Worm (Caenorhabditis elegans) whole organism, L1 larva: Measurements from ENCODE around the gene srx-114.
A peak's percentile ranks its signal among the peaks of the same experiment; 100 is the strongest.

ENCODE experiments used
- C04F5.9 ChIP-seq: sonication (generic microtip); optimal IDR thresholded peaks from 2 replicates; lab custom pipeline; 2016; ENCODE audit warnings: missing genetic modification characterization, missing compliant biosample characterization
- C34B4.2 ChIP-seq: sonication (generic microtip); optimal IDR thresholded peaks from 2 replicates; lab custom pipeline; 2017; ENCODE audit warnings: mild to moderate bottlenecking, missing genetic modification characterization, missing compliant biosample characterization
- blmp-1 ChIP-seq: fragments of 150-350 bp; optimal IDR thresholded peaks from 2 replicates; lab custom pipeline; 2014; ENCODE audit warnings: missing biosample characterization, missing genetic modification characterization
- ceh-63 ChIP-seq: fragments of 200-800 bp; sonication (Bioruptor generic); optimal IDR thresholded peaks from 2 replicates; lab custom pipeline; 2018; ENCODE audit warnings: mild to moderate bottlenecking, missing genetic modification characterization, missing compliant biosample characterization
- ceh-8 ChIP-seq: fragments of 200-800 bp; sonication (Bioruptor generic); optimal IDR thresholded peaks from 2 replicates; lab custom pipeline; 2018; ENCODE audit warnings: mild to moderate bottlenecking, missing genetic modification characterization, moderate library complexity, missing compliant biosample characterization
- ceh-82 ChIP-seq, 3 experiments: fragments of 150-350 bp in 1 of 3; sonication (generic microtip) in 2 of 3; optimal IDR thresholded peaks; 2 replicates each; lab custom pipeline; 2014 to 2017; ENCODE audit warnings: missing biosample characterization in 3 of 3, missing genetic modification characterization in 3 of 3
- ceh-88 ChIP-seq: fragments of 200-800 bp; sonication (Bioruptor generic); IDR thresholded peaks from 2 replicates; pipeline ENCODE4 v1.3.6; 2022; ENCODE audit warnings: missing genetic modification characterization, missing compliant biosample characterization
- ces-1 ChIP-seq: fragments of 150-350 bp; optimal IDR thresholded peaks from 2 replicates; lab custom pipeline; 2014; ENCODE audit warnings: missing biosample characterization, missing genetic modification reagents, missing genetic modification characterization
- dsc-1 ChIP-seq: sonication (generic microtip); optimal IDR thresholded peaks from 2 replicates; lab custom pipeline; 2016; ENCODE audit warnings: mild to moderate bottlenecking, missing genetic modification characterization, missing compliant biosample characterization
- efl-1 ChIP-seq, 4 experiments: fragments of 150-350 bp; optimal IDR thresholded peaks in 3 of 4; peaks in 1 of 4; 1 replicate in 1 of 4; 2 replicates in 3 of 4; lab custom pipeline; 2014; ENCODE audit warnings: missing biosample characterization in 2 of 4, missing genetic modification characterization in 2 of 4, missing genetic modification reagents in 2 of 4
- egl-27 ChIP-seq, 2 experiments: fragments of 150-350 bp in 1 of 2; sonication (generic microtip); optimal IDR thresholded peaks; 3 replicates each; lab custom pipeline; 2017 to 2018; ENCODE audit warnings: missing biosample characterization in 2 of 2, missing genetic modification characterization in 2 of 2, missing genetic modification reagents in 2 of 2
- elt-2 ChIP-seq: sonication (generic microtip); optimal IDR thresholded peaks from 2 replicates; lab custom pipeline; 2016; ENCODE audit warnings: missing genetic modification characterization, mild to moderate bottlenecking, inconsistent platforms, missing compliant biosample characterization, missing genetic modification reagents
- ets-5 ChIP-seq: fragments of 200-800 bp; sonication (Bioruptor generic); IDR thresholded peaks from 2 replicates; pipeline ENCODE4 v1.3.6; 2022; ENCODE audit warnings: missing genetic modification characterization, missing compliant biosample characterization
- fkh-8 ChIP-seq: sonication (generic microtip); optimal IDR thresholded peaks from 2 replicates; lab custom pipeline; 2016; ENCODE audit warnings: mild to moderate bottlenecking, missing genetic modification characterization, missing compliant biosample characterization
- hpl-2 ChIP-seq: fragments of 150-350 bp; optimal IDR thresholded peaks from 2 replicates; lab custom pipeline; 2014; ENCODE audit warnings: missing biosample characterization, missing genetic modification reagents, missing genetic modification characterization
- irx-1 ChIP-seq: sonication (generic microtip); optimal IDR thresholded peaks from 2 replicates; lab custom pipeline; 2016; ENCODE audit warnings: missing genetic modification characterization, missing compliant biosample characterization
- isw-1 ChIP-seq: fragments of 200-800 bp; sonication (Bioruptor generic); IDR thresholded peaks from 2 replicates; pipeline ENCODE4 v1.3.6; 2022; ENCODE audit warnings: missing genetic modification characterization, missing compliant biosample characterization
- jun-1 ChIP-seq: fragments of 150-350 bp; optimal IDR thresholded peaks from 2 replicates; lab custom pipeline; 2014; ENCODE audit warnings: missing biosample characterization, missing genetic modification reagents, missing genetic modification characterization
- lin-13 ChIP-seq: fragments of 150-350 bp; optimal IDR thresholded peaks from 2 replicates; lab custom pipeline; 2014; ENCODE audit warnings: missing biosample characterization, missing genetic modification reagents, missing genetic modification characterization
- lin-14 ChIP-seq: fragments of 200-800 bp; sonication (Bioruptor generic); optimal IDR thresholded peaks from 2 replicates; lab custom pipeline; 2018; ENCODE audit warnings: mild to moderate bottlenecking, missing genetic modification characterization, moderate library complexity, missing compliant biosample characterization
- lin-35 ChIP-seq, 2 experiments: fragments of 150-350 bp; optimal IDR thresholded peaks; 2 replicates each; lab custom pipeline; 2014; ENCODE audit warnings: missing biosample characterization in 2 of 2, missing genetic modification characterization in 2 of 2, missing genetic modification reagents in 2 of 2
- lin-39 ChIP-seq: fragments of 150-350 bp; optimal IDR thresholded peaks from 2 replicates; lab custom pipeline; 2014; ENCODE audit warnings: missing biosample characterization, missing genetic modification reagents, missing genetic modification characterization
- lir-3 ChIP-seq: sonication (generic microtip); optimal IDR thresholded peaks from 2 replicates; lab custom pipeline; 2016; ENCODE audit warnings: mild to moderate bottlenecking, missing genetic modification characterization, moderate library complexity, missing compliant biosample characterization; ENCODE audit not compliant: poor library complexity
- nhr-19 ChIP-seq: fragments of 200-800 bp; sonication (Bioruptor generic); conservative IDR thresholded peaks from 2 replicates; pipeline ENCODE4 v1.3.6; 2022; ENCODE audit warnings: missing genetic modification characterization, missing compliant biosample characterization
- nhr-47 ChIP-seq: sonication (generic microtip); optimal IDR thresholded peaks from 2 replicates; lab custom pipeline; 2016; ENCODE audit warnings: mild to moderate bottlenecking, missing genetic modification characterization, moderate library complexity, missing compliant biosample characterization
- nhr-71 ChIP-seq: sonication (generic microtip); optimal IDR thresholded peaks from 2 replicates; lab custom pipeline; 2016; ENCODE audit warnings: mild to moderate bottlenecking, missing genetic modification characterization, moderate library complexity, missing compliant biosample characterization
- nhr-76 ChIP-seq: sonication (generic microtip); optimal IDR thresholded peaks from 2 replicates; lab custom pipeline; 2017; ENCODE audit warnings: missing biosample characterization, missing genetic modification characterization
- nhr-77 ChIP-seq: fragments of 150-350 bp; optimal IDR thresholded peaks from 2 replicates; lab custom pipeline; 2014; ENCODE audit warnings: missing biosample characterization, missing genetic modification characterization
- nhr-84 ChIP-seq: sonication (generic microtip); optimal IDR thresholded peaks from 2 replicates; lab custom pipeline; 2017; ENCODE audit warnings: missing biosample characterization, missing genetic modification characterization
- nhr-85 ChIP-seq: sonication (generic microtip); peaks from one replicate; lab custom pipeline; 2016; ENCODE audit warnings: missing genetic modification characterization, inconsistent platforms, missing compliant biosample characterization
- rnt-1 ChIP-seq: sonication (generic microtip); optimal IDR thresholded peaks from 2 replicates; lab custom pipeline; 2016; ENCODE audit warnings: mild to moderate bottlenecking, missing genetic modification characterization, moderate library complexity, missing compliant biosample characterization
- sptf-1 ChIP-seq: fragments of 150-350 bp; optimal IDR thresholded peaks from 2 replicates; lab custom pipeline; 2014; ENCODE audit warnings: missing biosample characterization, missing genetic modification characterization
- swsn-7 ChIP-seq: sonication (generic microtip); optimal IDR thresholded peaks from 2 replicates; lab custom pipeline; 2016; ENCODE audit warnings: missing genetic modification characterization, missing compliant biosample characterization
- unc-130 ChIP-seq: fragments of 150-350 bp; optimal IDR thresholded peaks from 2 replicates; lab custom pipeline; 2017; ENCODE audit warnings: missing biosample characterization, missing genetic modification characterization, inconsistent platforms
- xbp-1 ChIP-seq: sonication (generic microtip); optimal IDR thresholded peaks from 2 replicates; lab custom pipeline; 2016; ENCODE audit warnings: missing genetic modification characterization, missing compliant biosample characterization
- zip-4 ChIP-seq: fragments of 200-800 bp; sonication (Bioruptor generic); optimal IDR thresholded peaks from 2 replicates; lab custom pipeline; 2018; ENCODE audit warnings: mild to moderate bottlenecking, missing genetic modification characterization, moderate library complexity, missing compliant biosample characterization
- ztf-11 ChIP-seq, 2 experiments: sonication (generic microtip); optimal IDR thresholded peaks; 2 replicates each; lab custom pipeline; 2016 to 2017; ENCODE audit warnings: missing genetic modification characterization in 2 of 2, missing biosample characterization in 1 of 2, missing compliant biosample characterization in 1 of 2

srx-114 gene

ce11 chrII:5389831-5390323 is 43.1 kb downstream of the srx-114 start, which contains the start of gene ndx-6 (continued):
- TF ChIP-seq elt-2 (peak; percentile 86), egl-27 (tag; optimal IDR thresholded peaks at IDR 0.05; lab: Kevin White, UChicago) (no peak), unc-130 (tag; lab: Kevin White, UChicago) (peak; percentile 83), jun-1 (tag; lab: Kevin White, UChicago) (peak; percentile 80), nhr-47 (peak; percentile 90), hpl-2 (GFP tag; lab: Kevin White, UChicago) (no peak), xbp-1 (tag; lab: Kevin White, UChicago) (peak; percentile 88), swsn-7 (tag; lab: Kevin White, UChicago) (peak; percentile 87), nhr-84 (tag; lab: Kevin White, UChicago) (no peak), rnt-1 (peak; percentile 93), blmp-1 (peak; percentile 81), lin-39 (tag; lab: Kevin White, UChicago) (peak; percentile 65), nhr-19 (GFP tag; lab: Robert Waterston, UW) (peak; percentile 87), ces-1 (GFP tag; lab: Kevin White, UChicago) (no peak), lin-14 (peak; percentile 88), dsc-1 (tag; lab: Kevin White, UChicago) (peak; percentile 88), ceh-82 (tag; optimal IDR thresholded peaks at IDR 0.05; lab: Kevin White, UChicago) (peak; percentile 81 to 88 (median 84)), irx-1 (peak; percentile 47), nhr-71 (tag; lab: Kevin White, UChicago) (peak; percentile 90), ztf-11 (tag; optimal IDR thresholded peaks at IDR 0.05; lab: Kevin White, UChicago) (peak in 1 of 2 experiments; percentile 27), lin-13 (peak; percentile 77), zip-4 (peak; percentile 36), lin-35 (GFP tag; optimal IDR thresholded peaks at IDR 0.05; lab: Kevin White, UChicago) (peak; percentile 99 to 100), sptf-1 (tag; lab: Kevin White, UChicago) (no peak), C34B4.2 (tag; lab: Kevin White, UChicago) (no peak), nhr-77 (tag; lab: Kevin White, UChicago) (peak; percentile 52), ceh-88 (GFP tag; lab: Robert Waterston, UW) (no peak), ets-5 (GFP tag; lab: Robert Waterston, UW) (no peak), C04F5.9 (tag; lab: Kevin White, UChicago) (peak; percentile 33), ceh-8 (GFP tag; lab: Kevin White, UChicago) (no peak), fkh-8 (tag; lab: Kevin White, UChicago) (peak; percentile 80), nhr-76 (no peak)

- TF ChIP-seq ceh-63 (GFP tag; lab: Kevin White, UChicago) (peak; percentile 16), efl-1 (optimal IDR thresholded peaks at IDR 0.05; lab: Kevin White, UChicago) (no peak), efl-1 (GFP tag; optimal IDR thresholded peaks at IDR 0.05 in 1 of 2; lab: Kevin White, UChicago) (peak in 1 of 2 experiments; percentile 4), xbp-1 (tag; lab: Kevin White, UChicago) (no peak), lir-3 (tag; lab: Kevin White, UChicago) (no peak), isw-1 (GFP tag; lab: Robert Waterston, UW) (no peak), nhr-85 (tag; lab: Kevin White, UChicago) (peak; percentile 29)
Observed at ce11 chrII:5388786-5389421, 44.1 kb downstream of the srx-114 start, which contains the start of gene rsp-4. Gene rsp-4, minus strand, starts transcription at chrII:5388836.

- TF ChIP-seq efl-1 (optimal IDR thresholded peaks at IDR 0.05; lab: Kevin White, UChicago) (no peak), efl-1 (GFP tag; optimal IDR thresholded peaks at IDR 0.05 in 1 of 2; lab: Kevin White, UChicago) (peak in 1 of 2 experiments; percentile 3), fkh-8 (tag; lab: Kevin White, UChicago) (no peak)
Observed at ce11 chrII:5387217-5387616, 45.8 kb downstream of the srx-114 start, which contains the start of gene ccpp-6. Gene ccpp-6, minus strand, starts transcription at chrII:5387317.
